Worm (Caenorhabditis elegans) whole organism, late embryonic: ENCODE data around the gene C14C11.2.
A peak's percentile ranks its signal among the peaks of the same experiment; 100 is the strongest.

Source experiments
- C08G9.2 ChIP-seq: sonication (generic microtip); optimal IDR thresholded peaks from 2 replicates; lab custom pipeline; 2016; ENCODE audit warnings: mild to moderate bottlenecking, missing genetic modification characterization, moderate library complexity, missing compliant biosample characterization
- F13H6.1 ChIP-seq: sonication (generic microtip); optimal IDR thresholded peaks from 2 replicates; lab custom pipeline; 2016; ENCODE audit warnings: missing genetic modification characterization, missing compliant biosample characterization
- K02D7.2 ChIP-seq: sonication (generic microtip); optimal IDR thresholded peaks from 2 replicates; lab custom pipeline; 2017; ENCODE audit warnings: mild to moderate bottlenecking, missing genetic modification characterization, missing compliant biosample characterization
- K09A11.1 ChIP-seq: sonication (generic microtip); optimal IDR thresholded peaks from 2 replicates; lab custom pipeline; 2017; ENCODE audit warnings: antibody characterized with exemption, mild to moderate bottlenecking, missing genetic modification characterization, missing compliant biosample characterization; ENCODE audit not compliant: insufficient read depth
- T23F11.4 ChIP-seq: fragments of 200-800 bp; sonication (Bioruptor generic); optimal IDR thresholded peaks from 2 replicates; lab custom pipeline; 2018; ENCODE audit warnings: mild to moderate bottlenecking, missing genetic modification characterization, missing compliant biosample characterization
- Y22D7AL.16 ChIP-seq: sonication (generic microtip); optimal IDR thresholded peaks from 2 replicates; lab custom pipeline; 2016; ENCODE audit warnings: missing genetic modification characterization, missing compliant biosample characterization
- ahr-1 ChIP-seq: sonication (generic microtip); optimal IDR thresholded peaks from 2 replicates; lab custom pipeline; 2016; ENCODE audit warnings: missing genetic modification characterization, missing compliant biosample characterization
- ama-1 ChIP-seq: fragments of 150-350 bp; optimal IDR thresholded peaks from 2 replicates; lab custom pipeline; 2014
- ceh-18 ChIP-seq: sonication (generic microtip); optimal IDR thresholded peaks from 2 replicates; lab custom pipeline; 2016; ENCODE audit warnings: missing genetic modification characterization, missing compliant biosample characterization
- ceh-19 ChIP-seq: fragments of 200-800 bp; sonication (Bioruptor generic); optimal IDR thresholded peaks from 2 replicates; lab custom pipeline; 2018; ENCODE audit warnings: mild to moderate bottlenecking, missing genetic modification characterization, missing compliant biosample characterization
- ceh-2 ChIP-seq: sonication (generic microtip); optimal IDR thresholded peaks from 2 replicates; lab custom pipeline; 2016; ENCODE audit warnings: missing genotype, missing genetic modification characterization, missing compliant biosample characterization
- ceh-30 ChIP-seq: fragments of 150-350 bp; optimal IDR thresholded peaks from 2 replicates; lab custom pipeline; 2014; ENCODE audit warnings: missing biosample characterization, missing genetic modification characterization
- ceh-31 ChIP-seq: sonication (generic microtip); optimal IDR thresholded peaks from 2 replicates; lab custom pipeline; 2016; ENCODE audit warnings: missing genetic modification characterization, missing compliant biosample characterization
- ceh-34 ChIP-seq: sonication (generic microtip); optimal IDR thresholded peaks from 2 replicates; lab custom pipeline; 2016; ENCODE audit warnings: mild to moderate bottlenecking, missing genetic modification characterization, missing compliant biosample characterization
- ceh-6 ChIP-seq: fragments of 200-800 bp; sonication (Bioruptor generic); optimal IDR thresholded peaks from 2 replicates; lab custom pipeline; 2018; ENCODE audit warnings: mild to moderate bottlenecking, missing genetic modification characterization, missing compliant biosample characterization
- che-1 ChIP-seq: sonication (generic microtip); optimal IDR thresholded peaks from 2 replicates; lab custom pipeline; 2016; ENCODE audit warnings: mild to moderate bottlenecking, missing genetic modification characterization, missing compliant biosample characterization
- dmd-4 ChIP-seq: sonication (generic microtip); optimal IDR thresholded peaks from 2 replicates; lab custom pipeline; 2016; ENCODE audit warnings: borderline replicate concordance, missing genetic modification characterization, missing compliant biosample characterization
- elt-2 ChIP-seq: sonication (generic microtip); optimal IDR thresholded peaks from 2 replicates; lab custom pipeline; 2016; ENCODE audit warnings: missing genetic modification reagents, missing genetic modification characterization, missing compliant biosample characterization
- elt-4 ChIP-seq: sonication (generic microtip); optimal IDR thresholded peaks from 2 replicates; lab custom pipeline; 2016; ENCODE audit warnings: missing genetic modification characterization, missing compliant biosample characterization
- ets-4 ChIP-seq: sonication (generic microtip); optimal IDR thresholded peaks from 2 replicates; lab custom pipeline; 2016; ENCODE audit warnings: missing genetic modification characterization, missing compliant biosample characterization
- fkh-10 ChIP-seq: fragments of 150-350 bp; optimal IDR thresholded peaks from 2 replicates; lab custom pipeline; 2014; ENCODE audit warnings: missing biosample characterization, missing genetic modification reagents, missing genetic modification characterization
- fkh-6 ChIP-seq: sonication (generic microtip); optimal IDR thresholded peaks from 2 replicates; lab custom pipeline; 2016; ENCODE audit warnings: missing genetic modification characterization, missing compliant biosample characterization
- gmeb-2 ChIP-seq: sonication (generic microtip); optimal IDR thresholded peaks from 2 replicates; lab custom pipeline; 2016; ENCODE audit warnings: missing genetic modification characterization, inconsistent platforms, missing compliant biosample characterization
- hlh-13 ChIP-seq: fragments of 200-800 bp; sonication (Bioruptor generic); optimal IDR thresholded peaks from 2 replicates; lab custom pipeline; 2018; ENCODE audit warnings: mild to moderate bottlenecking, missing genetic modification characterization, missing compliant biosample characterization
- hlh-30 ChIP-seq: sonication (generic microtip); optimal IDR thresholded peaks from 2 replicates; lab custom pipeline; 2017; ENCODE audit warnings: antibody characterized with exemption, missing genetic modification characterization, missing compliant biosample characterization; ENCODE audit not compliant: insufficient read depth
- hlh-8 ChIP-seq: sonication (generic microtip); optimal IDR thresholded peaks from 2 replicates; lab custom pipeline; 2016; ENCODE audit warnings: missing genotype, missing genetic modification characterization, missing compliant biosample characterization
- lim-6 ChIP-seq: sonication (generic microtip); optimal IDR thresholded peaks from 2 replicates; lab custom pipeline; 2016; ENCODE audit warnings: missing genetic modification characterization, missing compliant biosample characterization
- lin-11 ChIP-seq: fragments of 200-800 bp; sonication (Bioruptor generic); optimal IDR thresholded peaks from 2 replicates; lab custom pipeline; 2018; ENCODE audit warnings: mild to moderate bottlenecking, missing genetic modification characterization, missing compliant biosample characterization
- nhr-232 ChIP-seq: sonication (generic microtip); optimal IDR thresholded peaks from 2 replicates; lab custom pipeline; 2016; ENCODE audit warnings: missing genetic modification characterization, missing compliant biosample characterization
- odd-2 ChIP-seq: sonication (generic microtip); optimal IDR thresholded peaks from 2 replicates; lab custom pipeline; 2017; ENCODE audit warnings: antibody characterized with exemption, mild to moderate bottlenecking, missing genetic modification characterization, missing compliant biosample characterization
- pat-9 ChIP-seq: fragments of 200-800 bp; sonication (Bioruptor generic); optimal IDR thresholded peaks from 2 replicates; lab custom pipeline; 2018; ENCODE audit warnings: mild to moderate bottlenecking, missing genetic modification characterization, moderate library complexity, missing compliant biosample characterization
- pax-1 ChIP-seq: fragments of 150-350 bp; optimal IDR thresholded peaks from 2 replicates; lab custom pipeline; 2014; ENCODE audit warnings: missing biosample characterization, missing genetic modification characterization
- pha-2 ChIP-seq: sonication (generic microtip); optimal IDR thresholded peaks from 2 replicates; lab custom pipeline; 2017; ENCODE audit warnings: mild to moderate bottlenecking, missing genetic modification characterization, missing compliant biosample characterization
- pha-4 ChIP-seq: fragments of 150-350 bp; optimal IDR thresholded peaks from 2 replicates; lab custom pipeline; 2018; ENCODE audit warnings: missing biosample characterization, missing genetic modification reagents, missing genetic modification characterization
- pqm-1 ChIP-seq: sonication (generic microtip); optimal IDR thresholded peaks from 2 replicates; lab custom pipeline; 2016; ENCODE audit warnings: missing genetic modification characterization, missing compliant biosample characterization
- pros-1 ChIP-seq: fragments of 150-350 bp; optimal IDR thresholded peaks from 2 replicates; lab custom pipeline; 2014; ENCODE audit warnings: missing biosample characterization, missing genetic modification reagents, missing genetic modification characterization
- ref-2 ChIP-seq: sonication (generic microtip); optimal IDR thresholded peaks from 2 replicates; lab custom pipeline; 2016; ENCODE audit warnings: missing genetic modification characterization, missing compliant biosample characterization
- rnt-1 ChIP-seq: sonication (generic microtip); optimal IDR thresholded peaks from 2 replicates; lab custom pipeline; 2016; ENCODE audit warnings: missing genetic modification characterization, missing compliant biosample characterization
- sdc-2 ChIP-seq: sonication (generic microtip); optimal IDR thresholded peaks from 2 replicates; lab custom pipeline; 2016; ENCODE audit warnings: missing genotype, missing genetic modification characterization, missing compliant biosample characterization
- sox-2 ChIP-seq: fragments of 200-800 bp; sonication (Bioruptor generic); IDR thresholded peaks from 2 replicates; pipeline ENCODE4 v1.3.6; 2022; ENCODE audit warnings: missing genetic modification reagents, missing genetic modification characterization, missing compliant biosample characterization
- sox-4 ChIP-seq: sonication (generic microtip); optimal IDR thresholded peaks from 2 replicates; lab custom pipeline; 2017; ENCODE audit warnings: mild to moderate bottlenecking, missing genetic modification characterization, inconsistent platforms, missing compliant biosample characterization
- syd-9 ChIP-seq: sonication (generic microtip); optimal IDR thresholded peaks from 2 replicates; lab custom pipeline; 2016; ENCODE audit warnings: mild to moderate bottlenecking, missing genetic modification characterization, moderate library complexity, missing compliant biosample characterization
- tbx-2 ChIP-seq: sonication (generic microtip); optimal IDR thresholded peaks from 2 replicates; lab custom pipeline; 2016; ENCODE audit warnings: missing genetic modification characterization, missing compliant biosample characterization
- ttx-3 ChIP-seq: sonication (generic microtip); optimal IDR thresholded peaks from 2 replicates; lab custom pipeline; 2016; ENCODE audit warnings: missing genetic modification reagents, missing genetic modification characterization, missing compliant biosample characterization
- unc-42 ChIP-seq: sonication (generic microtip); optimal IDR thresholded peaks from 2 replicates; lab custom pipeline; 2016; ENCODE audit warnings: missing genotype, missing genetic modification characterization, missing compliant biosample characterization
- unc-55 ChIP-seq: sonication (generic microtip); optimal IDR thresholded peaks from 2 replicates; lab custom pipeline; 2017; ENCODE audit warnings: missing biosample characterization, missing genetic modification reagents, missing genetic modification characterization
- unc-86 ChIP-seq: sonication (generic microtip); optimal IDR thresholded peaks from 2 replicates; lab custom pipeline; 2016; ENCODE audit warnings: missing genetic modification characterization, missing compliant biosample characterization
- zip-5 ChIP-seq: sonication (generic microtip); optimal IDR thresholded peaks from 2 replicates; lab custom pipeline; 2016; ENCODE audit warnings: missing genetic modification characterization, missing compliant biosample characterization
- ztf-16 ChIP-seq: sonication (generic microtip); optimal IDR thresholded peaks from 2 replicates; lab custom pipeline; 2017; ENCODE audit warnings: missing genetic modification characterization, missing compliant biosample characterization

Gene C14C11.2

ce11 chrV:5677947-5678346 is 17.0 kb downstream of the C14C11.2 start:
- no peak for TF ChIP-seq T23F11.4
- peak; percentile 3 for TF ChIP-seq pha-2
- peak; percentile 4 for TF ChIP-seq elt-2 (tag; lab: Kevin White, UChicago)
- TF ChIP-seq sox-4 (tag; lab: Kevin White, UChicago) = no peak

DNA sequence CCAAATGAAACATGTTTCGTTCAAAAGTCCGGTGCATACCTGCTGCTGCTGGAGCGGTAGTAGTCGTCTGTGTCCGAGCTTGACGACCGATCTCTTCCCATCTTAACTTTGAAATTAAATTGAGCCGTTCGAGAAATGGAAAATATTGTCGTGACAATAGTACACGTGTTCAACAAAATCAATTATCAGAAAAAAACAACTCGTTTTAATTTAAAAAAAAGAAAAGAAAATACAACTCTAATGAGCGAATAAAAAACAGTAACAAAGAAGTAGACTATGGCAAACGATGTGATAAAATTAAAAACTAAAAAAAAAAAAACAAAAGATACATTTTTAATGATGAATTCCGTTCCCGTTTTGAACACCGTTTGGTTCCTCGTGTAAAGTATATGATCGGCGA is 21.6 kb downstream of the C14C11.2 start, which contains the start of gene prp-39:
Gene prp-39 (minus strand): TSS at position 101 of the 400 bp plus-strand sequence.
- TF ChIP-seq ama-1 (lab: Kevin White, UChicago) = no peak
- no peak for TF ChIP-seq che-1 (tag; lab: Kevin White, UChicago)
- TF ChIP-seq sdc-2 (tag; lab: Kevin White, UChicago) = no peak
- TF ChIP-seq rnt-1 (tag; lab: Kevin White, UChicago) = no peak
- no peak for TF ChIP-seq sox-2 (GFP tag; lab: Robert Waterston, UW)
- TF ChIP-seq hlh-13 (GFP tag; lab: Kevin White, UChicago) = no peak
- no peak for TF ChIP-seq elt-4 (tag; lab: Kevin White, UChicago)
- TF ChIP-seq pat-9 = no peak
- no peak for TF ChIP-seq pax-1 (tag; lab: Kevin White, UChicago)
- TF ChIP-seq lim-6 (tag; lab: Kevin White, UChicago) = no peak
- no peak for TF ChIP-seq ttx-3 (tag; lab: Kevin White, UChicago)
- TF ChIP-seq unc-55 (GFP tag; lab: Kevin White, UChicago) = no peak
- TF ChIP-seq ceh-2 (tag; lab: Kevin White, UChicago) = no peak
- TF ChIP-seq fkh-10 (GFP tag; lab: Kevin White, UChicago) = no peak
- TF ChIP-seq ceh-18 = no peak
- TF ChIP-seq lin-11 = no peak
- no peak for TF ChIP-seq F13H6.1 (tag; lab: Kevin White, UChicago)

- TF ChIP-seq fkh-6 (tag; lab: Kevin White, UChicago) = no peak
- peak; percentile 41 for TF ChIP-seq unc-86 (tag; lab: Kevin White, UChicago)
- TF ChIP-seq ceh-30 (tag; lab: Kevin White, UChicago) = no peak
- TF ChIP-seq hlh-30 = peak; percentile 13
- peak; percentile 13 for TF ChIP-seq ceh-2 (tag; lab: Kevin White, UChicago)
- TF ChIP-seq ref-2 = peak; percentile 56
- TF ChIP-seq tbx-2 = peak; percentile 69
- no peak for TF ChIP-seq pha-4 (tag; lab: Kevin White, UChicago)
- peak; percentile 77 for TF ChIP-seq ceh-31 (tag; lab: Kevin White, UChicago)
- no peak for TF ChIP-seq nhr-232 (tag; lab: Kevin White, UChicago)
- peak; percentile 35 for TF ChIP-seq pax-1 (tag; lab: Kevin White, UChicago)
- no peak for TF ChIP-seq F13H6.1 (tag; lab: Kevin White, UChicago)
- no peak for TF ChIP-seq zip-5 (tag; lab: Kevin White, UChicago)
- no peak for TF ChIP-seq syd-9
- TF ChIP-seq ama-1 (lab: Kevin White, UChicago) = no peak
- no peak for TF ChIP-seq sox-2 (GFP tag; lab: Robert Waterston, UW)
- no peak for TF ChIP-seq C08G9.2 (tag; lab: Kevin White, UChicago)
- TF ChIP-seq Y22D7AL.16 = no peak
- TF ChIP-seq sdc-2 (tag; lab: Kevin White, UChicago) = no peak
- TF ChIP-seq ceh-6 (GFP tag; lab: Kevin White, UChicago) = no peak
- TF ChIP-seq ceh-34 (tag; lab: Kevin White, UChicago) = peak; percentile 25
- no peak for TF ChIP-seq pqm-1 (tag; lab: Kevin White, UChicago)
- no peak for TF ChIP-seq lim-6 (tag; lab: Kevin White, UChicago)
- TF ChIP-seq ets-4 = no peak
- peak; percentile 83 for TF ChIP-seq unc-42 (tag; lab: Kevin White, UChicago)
- no peak for TF ChIP-seq ceh-19 (GFP tag; lab: Kevin White, UChicago)
- peak; percentile 9 for TF ChIP-seq dmd-4 (tag; lab: Kevin White, UChicago)
- TF ChIP-seq che-1 (tag; lab: Kevin White, UChicago) = no peak
- TF ChIP-seq pha-2 = no peak
- TF ChIP-seq K02D7.2 = no peak
- TF ChIP-seq gmeb-2 = no peak
- TF ChIP-seq pros-1 (tag; lab: Kevin White, UChicago) = no peak
- no peak for TF ChIP-seq odd-2
- no peak for TF ChIP-seq ztf-16 (tag; lab: Kevin White, UChicago)
- TF ChIP-seq hlh-8 (tag; lab: Kevin White, UChicago) = no peak
- peak; percentile 9 for TF ChIP-seq K09A11.1 (tag; lab: Kevin White, UChicago)
- peak; percentile 83 for TF ChIP-seq ceh-18
- no peak for TF ChIP-seq ahr-1 (tag; lab: Kevin White, UChicago)
These were observed 23.6 kb downstream of the C14C11.2 start, which contains the start of the genes hmgs-1 and F25B4.4 for ce11 chrV:5684534-5684933. hmgs-1 (minus strand) TSS chrV:5684589. F25B4.4 (plus strand) TSS chrV:5684873.
